5 fruit fly cellular contexts compared by ENCODE assay signal in genomic region chr2L:9447816-9448215, dm6.
TF ChIP-seq lines count a peak whose summit lies in the region.

No protein-coding gene starts in this region.

- no peak for TF ChIP-seq CTCF in whole organism, embryonic (GFP tag; optimal IDR thresholded peaks at IDR 0.05; lab: Kevin White, UChicago)

TF ChIP-seq in whole organism, adult, 20 proteins besides CTCF, POLR2A, EP300 and RAD21:
- TF ChIP-seq CG11617 (GFP tag; optimal IDR thresholded peaks at IDR 0.05; lab: Kevin White, UChicago) (no peak), cnc (optimal IDR thresholded peaks at IDR 0.05; lab: Kevin White, UChicago) (no peak), pad (GFP tag; optimal IDR thresholded peaks at IDR 0.05; lab: Kevin White, UChicago) (peak; percentile 9), cic (GFP tag; optimal IDR thresholded peaks at IDR 0.05; lab: Kevin White, UChicago) (no peak), CG14711 (tag; optimal IDR thresholded peaks at IDR 0.05; lab: Kevin White, UChicago) (no peak), tj (GFP tag; optimal IDR thresholded peaks at IDR 0.05; lab: Kevin White, UChicago) (peak; percentile 58), Clk (GFP tag; optimal IDR thresholded peaks at IDR 0.05; lab: Kevin White, UChicago) (no peak), kay (GFP tag; lab: Kevin White, UChicago; ENCODE audit: borderline replicate concordance) (no peak), bab1 (GFP tag; optimal IDR thresholded peaks at IDR 0.05; lab: Kevin White, UChicago) (no peak), CG12768 (GFP tag; optimal IDR thresholded peaks at IDR 0.05; lab: Kevin White, UChicago) (no peak), CG7101 (tag; optimal IDR thresholded peaks at IDR 0.05; lab: Kevin White, UChicago) (no peak)

TF ChIP-seq in whole organism, embryonic, 481 proteins besides CTCF, POLR2A, EP300 and RAD21 (continues in another document):
- TF ChIP-seq Hr51 (GFP tag; optimal IDR thresholded peaks at IDR 0.05; lab: Kevin White, UChicago): peak in 1 of 2 experiments; percentile 17
- no peak for TF ChIP-seq ranshi (GFP tag; IDR thresholded peaks at IDR 0.05; lab: Robert Waterston, UW)
- TF ChIP-seq CG30403 (GFP tag; optimal IDR thresholded peaks at IDR 0.05; lab: Kevin White, UChicago): peak; percentile 18
- TF ChIP-seq gro (GFP tag; optimal IDR thresholded peaks at IDR 0.05; lab: Kevin White, UChicago): no peak
- 0 out of 3 replicates have a peak, but pooled peaks have one; percentile 25 for TF ChIP-seq CG11695 (GFP tag; IDR thresholded peaks at IDR 0.05; lab: Robert Waterston, UW)
- TF ChIP-seq hkb (optimal IDR thresholded peaks at IDR 0.05; lab: Kevin White, UChicago): no peak
- 0 out of 2 replicates have a peak, but pooled peaks have one; percentile 14 for TF ChIP-seq hkb (GFP tag; IDR thresholded peaks at IDR 0.05; lab: Robert Waterston, UW)
- TF ChIP-seq CG11504 (tag; optimal IDR thresholded peaks at IDR 0.05; lab: Kevin White, UChicago): peak; percentile 44
- TF ChIP-seq CG9437 (GFP tag; optimal IDR thresholded peaks at IDR 0.05; lab: Kevin White, UChicago): peak; percentile 25
- TF ChIP-seq phol (tag; optimal IDR thresholded peaks at IDR 0.05; lab: Kevin White, UChicago): peak; percentile 11
- peak; percentile 63 for TF ChIP-seq Drgx (GFP tag; IDR thresholded peaks at IDR 0.05; lab: Robert Waterston, UW)
- 0 out of 2 replicates have a peak, but pooled peaks have one; percentile 20 for TF ChIP-seq CG14441 (GFP tag; IDR thresholded peaks at IDR 0.05; lab: Robert Waterston, UW)
- peak; percentile 33 for TF ChIP-seq Oli (tag; optimal IDR thresholded peaks at IDR 0.05; lab: Kevin White, UChicago)
- TF ChIP-seq CG11696 (GFP tag; IDR thresholded peaks at IDR 0.05; lab: Robert Waterston, UW): 0 out of 2 replicates have a peak, but pooled peaks have one; percentile 18
- TF ChIP-seq CG2712 (tag; optimal IDR thresholded peaks at IDR 0.05; lab: Kevin White, UChicago): peak; percentile 21
- 0 out of 2 replicates have a peak, but pooled peaks have one; percentile 16 for TF ChIP-seq CG31441 (GFP tag; IDR thresholded peaks at IDR 0.05; lab: Robert Waterston, UW)
- TF ChIP-seq Xrp1 (GFP tag; IDR thresholded peaks at IDR 0.05; lab: Robert Waterston, UW): peak; percentile 10; the same call in 1 of the 2 replicates
- TF ChIP-seq Med (GFP tag; lab: Kevin White, UChicago): peak; percentile 47
- TF ChIP-seq CG6683 (GFP tag; optimal IDR thresholded peaks at IDR 0.05; lab: Kevin White, UChicago): no peak

TF ChIP-seq in whole organism, prepupa, 60 proteins besides CTCF, POLR2A, EP300 and RAD21 (continues in another document):
- no peak for TF ChIP-seq CG9139 (GFP tag; optimal IDR thresholded peaks at IDR 0.05; lab: Kevin White, UChicago)
- TF ChIP-seq CG11294 (GFP tag; IDR thresholded peaks at IDR 0.05; lab: Robert Waterston, UW): peak; percentile 35; the same call in 1 of the 2 replicates
- TF ChIP-seq CG11762 (GFP tag; optimal IDR thresholded peaks at IDR 0.05; lab: Kevin White, UChicago; ENCODE audit: insufficient read depth): peak; percentile 28
- no peak for TF ChIP-seq Eip93F (GFP tag; optimal IDR thresholded peaks at IDR 0.05; lab: Kevin White, UChicago)
- TF ChIP-seq CG8632 (GFP tag; optimal IDR thresholded peaks at IDR 0.05; lab: Kevin White, UChicago): peak; percentile 48
- TF ChIP-seq CG6276 (GFP tag; optimal IDR thresholded peaks at IDR 0.05; lab: Kevin White, UChicago): peak; percentile 52
- TF ChIP-seq fkh (GFP tag; optimal IDR thresholded peaks at IDR 0.05; lab: Kevin White, UChicago): no peak
- TF ChIP-seq Sox14 (GFP tag; optimal IDR thresholded peaks at IDR 0.05; lab: Kevin White, UChicago): peak; percentile 51
- TF ChIP-seq CG1621 (tag; optimal IDR thresholded peaks at IDR 0.05; lab: Kevin White, UChicago): peak; percentile 19
- peak; percentile 47 for TF ChIP-seq Lpt (GFP tag; optimal IDR thresholded peaks at IDR 0.05; lab: Kevin White, UChicago)
- peak; percentile 55 for TF ChIP-seq CG10669 (GFP tag; optimal IDR thresholded peaks at IDR 0.05; lab: Kevin White, UChicago)
- TF ChIP-seq dsx (GFP tag; optimal IDR thresholded peaks at IDR 0.05; lab: Kevin White, UChicago; ENCODE audit: poor library complexity, severe bottlenecking): peak; percentile 54
- TF ChIP-seq Hr4 (GFP tag; optimal IDR thresholded peaks at IDR 0.05; lab: Kevin White, UChicago): peak; percentile 59
- TF ChIP-seq achi (GFP tag; optimal IDR thresholded peaks at IDR 0.05; lab: Kevin White, UChicago): peak; percentile 71
- peak; percentile 74 for TF ChIP-seq esn (GFP tag; optimal IDR thresholded peaks at IDR 0.05; lab: Kevin White, UChicago)
- peak; percentile 91 for TF ChIP-seq Eip78C (GFP tag; lab: Kevin White, UChicago)
- no peak for TF ChIP-seq CG6854 (GFP tag; optimal IDR thresholded peaks at IDR 0.05; lab: Kevin White, UChicago)
- TF ChIP-seq CG8119 (GFP tag; IDR thresholded peaks at IDR 0.05; lab: Robert Waterston, UW): peak; percentile 73
- no peak for TF ChIP-seq fd85E (GFP tag; optimal IDR thresholded peaks at IDR 0.05; lab: Kevin White, UChicago)
- TF ChIP-seq CG16779 (tag; optimal IDR thresholded peaks at IDR 0.05; lab: Kevin White, UChicago): no peak
- peak; percentile 45 for TF ChIP-seq CG6808 (GFP tag; optimal IDR thresholded peaks at IDR 0.05; lab: Kevin White, UChicago)

TF ChIP-seq in whole organism, pupa, 21 proteins besides CTCF, POLR2A, EP300 and RAD21:
- peak; percentile 55 for TF ChIP-seq rn (GFP tag; IDR thresholded peaks at IDR 0.05; lab: Robert Waterston, UW)
- no peak for TF ChIP-seq gl (tag; optimal IDR thresholded peaks at IDR 0.05; lab: Kevin White, UChicago)
- TF ChIP-seq D1 (tag; optimal IDR thresholded peaks at IDR 0.05; lab: Kevin White, UChicago): no peak
- TF ChIP-seq CG9948 (tag; optimal IDR thresholded peaks at IDR 0.05; lab: Kevin White, UChicago): peak; percentile 69
- peak; percentile 40 for TF ChIP-seq Pif1B (GFP tag; optimal IDR thresholded peaks at IDR 0.05; lab: Kevin White, UChicago)
- peak; percentile 56 for TF ChIP-seq CG8301 (tag; optimal IDR thresholded peaks at IDR 0.05; lab: Kevin White, UChicago)
- TF ChIP-seq CG13204 (GFP tag; optimal IDR thresholded peaks at IDR 0.05; lab: Kevin White, UChicago): no peak
- TF ChIP-seq Pif1A (GFP tag; optimal IDR thresholded peaks at IDR 0.05; lab: Kevin White, UChicago): peak; percentile 54
- peak; percentile 44; the same call in 1 of the 2 replicates for TF ChIP-seq Ets98B (GFP tag; IDR thresholded peaks at IDR 0.05; lab: Robert Waterston, UW)
- no peak for TF ChIP-seq EcR (GFP tag; optimal IDR thresholded peaks at IDR 0.05; lab: Kevin White, UChicago)
- TF ChIP-seq CG15710 (tag; optimal IDR thresholded peaks at IDR 0.05; lab: Kevin White, UChicago): peak; percentile 57
- TF ChIP-seq CG14655 (GFP tag; optimal IDR thresholded peaks at IDR 0.05; lab: Kevin White, UChicago): peak; percentile 74
- peak; percentile 12 for TF ChIP-seq Snoo (tag; optimal IDR thresholded peaks at IDR 0.05; lab: Kevin White, UChicago)
- no peak for TF ChIP-seq fd96Ca (GFP tag; IDR thresholded peaks at IDR 0.05; lab: Robert Waterston, UW)
- peak; percentile 69 for TF ChIP-seq CG8159 (tag; optimal IDR thresholded peaks at IDR 0.05; lab: Kevin White, UChicago)
- TF ChIP-seq CG34367 (tag; optimal IDR thresholded peaks at IDR 0.05; lab: Kevin White, UChicago): peak; percentile 48
- 0 out of 2 replicates have a peak, but pooled peaks have one; percentile 10 for TF ChIP-seq CG12605 (GFP tag; IDR thresholded peaks at IDR 0.05; lab: Robert Waterston, UW)
- no peak for TF ChIP-seq CG10348 (GFP tag; IDR thresholded peaks at IDR 0.05; lab: Robert Waterston, UW)
- peak; percentile 73 for TF ChIP-seq CG32121 (GFP tag; IDR thresholded peaks at IDR 0.05; lab: Robert Waterston, UW)
- TF ChIP-seq CG17806 (tag; optimal IDR thresholded peaks at IDR 0.05; lab: Kevin White, UChicago): peak; percentile 62
- peak; percentile 82 for TF ChIP-seq CG4496 (GFP tag; IDR thresholded peaks at IDR 0.05; lab: Robert Waterston, UW)

TF ChIP-seq in whole organism, wandering third instar larva, 38 proteins besides CTCF, POLR2A, EP300 and RAD21:
- TF ChIP-seq br (GFP tag; optimal IDR thresholded peaks at IDR 0.05; lab: Kevin White, UChicago) (peak; percentile 13), rgr (GFP tag; optimal IDR thresholded peaks at IDR 0.05; lab: Kevin White, UChicago) (peak; percentile 59), pan (optimal IDR thresholded peaks at IDR 0.05; lab: Kevin White, UChicago) (no peak), Mio (GFP tag; optimal IDR thresholded peaks at IDR 0.05; lab: Kevin White, UChicago) (no peak), dl (GFP tag; optimal IDR thresholded peaks at IDR 0.05; lab: Kevin White, UChicago; ENCODE audit: insufficient read depth in 1 of 2, partially characterized antibody in 2 of 2) (no peak), ey (GFP tag; optimal IDR thresholded peaks at IDR 0.05; lab: Kevin White, UChicago) (peak; percentile 39), dmrt93B (GFP tag; optimal IDR thresholded peaks at IDR 0.05; lab: Kevin White, UChicago) (no peak), Hnf4 (GFP tag; optimal IDR thresholded peaks at IDR 0.05; lab: Kevin White, UChicago) (peak; percentile 8), psq (GFP tag; optimal IDR thresholded peaks at IDR 0.05; lab: Kevin White, UChicago) (peak; percentile 12), Sp1 (GFP tag; optimal IDR thresholded peaks at IDR 0.05; lab: Kevin White, UChicago) (peak; percentile 41), h (GFP tag; optimal IDR thresholded peaks at IDR 0.05; lab: Kevin White, UChicago) (peak; percentile 55), fru (GFP tag; optimal IDR thresholded peaks at IDR 0.05; lab: Kevin White, UChicago) (peak; percentile 40), foxo (GFP tag; optimal IDR thresholded peaks at IDR 0.05; lab: Kevin White, UChicago) (peak in 1 of 2 experiments; percentile 36), woc (GFP tag; optimal IDR thresholded peaks at IDR 0.05; lab: Kevin White, UChicago) (peak; percentile 13), N (GFP tag; optimal IDR thresholded peaks at IDR 0.05; lab: Kevin White, UChicago) (no peak), Dif (GFP tag; optimal IDR thresholded peaks at IDR 0.05; lab: Kevin White, UChicago; ENCODE audit: partially characterized antibody) (no peak), HLH106 (tag; optimal IDR thresholded peaks at IDR 0.05; lab: Kevin White, UChicago) (peak; percentile 2), OdsH (GFP tag; optimal IDR thresholded peaks at IDR 0.05; lab: Kevin White, UChicago) (peak; percentile 19), Jra (GFP tag; optimal IDR thresholded peaks at IDR 0.05; lab: Kevin White, UChicago) (no peak)
